Fruit fly (Drosophila melanogaster): ENCODE results near the gene CG33229.

The CG33229 gene

DNA sequence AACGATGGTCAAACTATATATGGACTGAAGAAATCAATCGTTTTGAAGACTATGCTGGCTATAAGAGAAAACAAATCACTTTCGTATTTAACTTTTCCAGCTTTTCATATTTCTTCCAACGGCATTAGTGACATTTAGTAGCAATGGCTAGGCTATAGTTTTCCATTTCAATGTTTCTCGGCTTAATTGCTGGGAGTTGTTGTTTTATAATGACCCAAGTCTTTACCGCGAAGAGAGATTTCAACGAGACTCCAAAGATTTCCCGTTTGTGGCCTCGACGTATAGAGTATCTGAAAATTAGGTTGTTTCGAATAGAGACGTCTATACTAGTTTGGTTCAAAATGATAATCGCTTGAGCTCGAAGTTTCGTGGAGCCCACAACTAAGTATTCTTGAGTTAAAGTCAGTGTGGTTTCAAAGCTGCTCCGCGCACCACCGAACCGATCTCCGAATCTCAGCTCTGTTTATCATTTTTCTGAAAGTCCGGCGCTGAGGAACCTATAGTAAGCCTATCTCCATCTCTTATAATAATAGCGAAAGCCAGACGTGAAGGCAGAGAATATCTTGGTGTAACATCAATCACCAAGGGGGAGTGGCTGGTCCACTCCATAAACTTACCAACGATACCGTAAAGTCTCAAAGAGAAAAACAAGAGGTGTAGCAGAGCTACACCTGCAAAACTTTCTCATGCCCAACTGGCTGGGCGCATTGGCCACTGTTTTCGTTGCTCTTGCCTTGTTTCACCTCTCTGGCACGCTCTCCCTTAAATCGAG lies 44.0 kb upstream of the CG33229 start, which contains the start of gene CG13875:
Gene CG13875 (plus strand): TSS at position 434 of the 772 bp plus-strand sequence.
- TF ChIP-seq kay (GFP tag; ENCODE audit: borderline replicate concordance): no peak
- TF ChIP-seq Mnt (GFP tag; optimal IDR thresholded peaks at IDR 0.05): no peak
- TF ChIP-seq CG33017 (tag; optimal IDR thresholded peaks at IDR 0.05): no peak
- no peak for TF ChIP-seq CG12768 (GFP tag; optimal IDR thresholded peaks at IDR 0.05)
- no peak for TF ChIP-seq cnc (optimal IDR thresholded peaks at IDR 0.05)
- TF ChIP-seq ovo (GFP tag; optimal IDR thresholded peaks at IDR 0.05): no peak
- TF ChIP-seq Crg-1 (GFP tag; optimal IDR thresholded peaks at IDR 0.05): no peak
- TF ChIP-seq bab1 (GFP tag; optimal IDR thresholded peaks at IDR 0.05): no peak

DNA sequence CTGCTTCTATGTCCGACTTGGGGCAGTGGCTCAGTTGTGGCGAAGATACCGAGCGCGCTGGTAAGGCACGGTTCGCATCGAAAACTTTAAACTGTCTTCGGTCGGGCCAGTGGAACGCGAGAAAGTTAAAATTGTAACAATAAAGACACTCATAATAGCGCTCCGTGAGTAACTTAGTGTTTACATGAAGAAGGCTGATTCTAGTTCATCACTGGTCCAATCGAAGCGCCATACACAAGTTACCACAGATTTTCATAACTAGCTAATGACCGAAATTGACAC lies 43.4 kb upstream of the CG33229 start:
- TF ChIP-seq Crg-1 (GFP tag; optimal IDR thresholded peaks at IDR 0.05): no peak
- TF ChIP-seq bab1 (GFP tag; optimal IDR thresholded peaks at IDR 0.05): no peak
- TF ChIP-seq CG33017 (tag; optimal IDR thresholded peaks at IDR 0.05): no peak
- TF ChIP-seq CG7101 (tag; optimal IDR thresholded peaks at IDR 0.05): no peak
- TF ChIP-seq CG14711 (tag; optimal IDR thresholded peaks at IDR 0.05): no peak
- TF ChIP-seq cic (GFP tag; optimal IDR thresholded peaks at IDR 0.05): no peak
- no peak for TF ChIP-seq CG5204 (GFP tag; optimal IDR thresholded peaks at IDR 0.05)
- TF ChIP-seq Mnt (GFP tag; optimal IDR thresholded peaks at IDR 0.05): no peak
- TF ChIP-seq tj (GFP tag; optimal IDR thresholded peaks at IDR 0.05): no peak
- TF ChIP-seq cnc (optimal IDR thresholded peaks at IDR 0.05): no peak
- TF ChIP-seq CG1620 (GFP tag; optimal IDR thresholded peaks at IDR 0.05): no peak
- no peak for TF ChIP-seq kay (GFP tag; ENCODE audit: borderline replicate concordance)
- no peak for TF ChIP-seq Clk (GFP tag; optimal IDR thresholded peaks at IDR 0.05)
- TF ChIP-seq CG12768 (GFP tag; optimal IDR thresholded peaks at IDR 0.05): no peak
- TF ChIP-seq CG7045 (GFP tag; optimal IDR thresholded peaks at IDR 0.05): no peak

DNA sequence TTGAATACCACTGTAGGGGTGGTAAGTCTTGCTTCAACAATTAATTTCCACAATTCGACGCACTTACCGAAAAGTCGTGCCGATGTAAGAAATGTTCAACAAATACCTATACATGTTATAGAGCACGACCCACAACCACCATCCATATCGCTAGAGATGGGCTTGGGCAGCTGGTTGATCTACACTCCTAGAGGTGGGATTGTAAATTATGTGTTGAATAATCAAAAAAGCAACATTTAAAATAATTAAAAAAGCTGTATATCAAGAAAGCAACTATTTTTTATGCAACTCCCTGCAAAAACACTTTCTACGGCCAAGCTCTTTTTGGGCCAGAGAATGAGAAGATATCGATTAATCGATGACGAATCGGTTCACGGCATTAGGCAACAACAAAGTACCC lies 39.4 kb upstream of the CG33229 start, which contains the start of the genes CG34140, Mkp and Mtch:
Gene CG34140 (minus strand): TSS at position 174 of the 400 bp plus-strand sequence.
Gene Mkp (minus strand): TSS at position 290 of the 400 bp plus-strand sequence.
Gene Mtch (plus strand): TSS at position 376 of the 400 bp plus-strand sequence.
- TF ChIP-seq kay (GFP tag; ENCODE audit: borderline replicate concordance) (peak; percentile 73), Hr96 (GFP tag; optimal IDR thresholded peaks at IDR 0.05) (peak; percentile 92), CG7101 (tag; optimal IDR thresholded peaks at IDR 0.05) (peak; percentile 86), Clk (GFP tag; optimal IDR thresholded peaks at IDR 0.05) (peak; percentile 71), tj (GFP tag; optimal IDR thresholded peaks at IDR 0.05) (peak; percentile 75), ovo (GFP tag; optimal IDR thresholded peaks at IDR 0.05) (peak; percentile 78), CG33017 (tag; optimal IDR thresholded peaks at IDR 0.05) (peak; percentile 70), Crg-1 (GFP tag; optimal IDR thresholded peaks at IDR 0.05) (peak; percentile 93), cnc (optimal IDR thresholded peaks at IDR 0.05) (no peak), CG11617 (GFP tag; optimal IDR thresholded peaks at IDR 0.05) (peak; percentile 92), CG1620 (GFP tag; optimal IDR thresholded peaks at IDR 0.05) (peak; percentile 91), CG12768 (GFP tag; optimal IDR thresholded peaks at IDR 0.05) (peak; percentile 63), pad (GFP tag; optimal IDR thresholded peaks at IDR 0.05) (peak; percentile 68), CG7045 (GFP tag; optimal IDR thresholded peaks at IDR 0.05) (peak; percentile 69), CG14711 (tag; optimal IDR thresholded peaks at IDR 0.05) (peak; percentile 86), CG5204 (GFP tag; optimal IDR thresholded peaks at IDR 0.05) (no peak), bab1 (GFP tag; optimal IDR thresholded peaks at IDR 0.05) (peak; percentile 92), cic (GFP tag; optimal IDR thresholded peaks at IDR 0.05) (peak; percentile 47), toe (GFP tag; optimal IDR thresholded peaks at IDR 0.05) (no peak), Mnt (GFP tag; optimal IDR thresholded peaks at IDR 0.05) (peak; percentile 88)

DNA sequence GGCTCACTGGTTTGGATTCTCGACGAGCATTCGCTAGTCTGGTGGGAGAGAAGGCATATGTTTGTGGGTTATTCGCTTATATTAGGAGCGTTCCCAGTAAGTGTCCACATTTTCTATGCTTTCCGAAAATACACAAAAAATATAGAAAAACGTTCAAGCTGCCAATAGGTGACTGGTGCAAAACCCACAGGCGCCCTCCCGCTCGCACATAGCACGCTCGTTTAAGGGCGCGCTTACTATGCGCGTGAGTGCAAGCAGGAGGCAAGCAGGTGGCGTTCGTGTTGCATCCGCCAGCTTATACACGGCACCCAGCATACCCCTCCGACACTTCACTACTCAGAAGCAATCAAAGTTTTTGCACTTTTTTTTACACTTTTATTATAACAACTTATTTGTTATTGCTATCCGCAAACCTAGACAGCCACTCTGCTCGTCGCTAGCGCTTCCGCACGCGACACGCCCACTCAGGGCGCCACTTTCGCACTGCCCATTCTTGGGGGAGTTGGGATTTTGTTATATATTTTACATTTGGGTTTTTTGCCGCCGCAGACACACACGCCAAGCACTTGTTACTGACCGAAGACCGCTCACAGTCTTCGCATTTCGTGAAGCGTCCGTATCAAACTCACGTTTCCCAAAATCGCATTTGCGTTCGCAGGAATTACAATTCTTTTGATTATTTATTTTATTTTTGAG lies 24.5 kb upstream of the CG33229 start:
- TF ChIP-seq cnc (optimal IDR thresholded peaks at IDR 0.05): no peak
- TF ChIP-seq CG1620 (GFP tag; optimal IDR thresholded peaks at IDR 0.05): peak; percentile 43
- no peak for TF ChIP-seq CG5204 (GFP tag; optimal IDR thresholded peaks at IDR 0.05)
- TF ChIP-seq ovo (GFP tag; optimal IDR thresholded peaks at IDR 0.05): no peak
- no peak for TF ChIP-seq CG33017 (tag; optimal IDR thresholded peaks at IDR 0.05)
- TF ChIP-seq CG14711 (tag; optimal IDR thresholded peaks at IDR 0.05): no peak
- TF ChIP-seq cic (GFP tag; optimal IDR thresholded peaks at IDR 0.05): peak; percentile 77
- TF ChIP-seq CG7101 (tag; optimal IDR thresholded peaks at IDR 0.05): no peak
- TF ChIP-seq CG7045 (GFP tag; optimal IDR thresholded peaks at IDR 0.05): no peak
- no peak for TF ChIP-seq Hr96 (GFP tag; optimal IDR thresholded peaks at IDR 0.05)
- peak; percentile 19 for TF ChIP-seq bab1 (GFP tag; optimal IDR thresholded peaks at IDR 0.05)
- TF ChIP-seq pad (GFP tag; optimal IDR thresholded peaks at IDR 0.05): peak; percentile 97
- TF ChIP-seq Clk (GFP tag; optimal IDR thresholded peaks at IDR 0.05): no peak
- peak; percentile 98 for TF ChIP-seq Mnt (GFP tag; optimal IDR thresholded peaks at IDR 0.05)
- TF ChIP-seq toe (GFP tag; optimal IDR thresholded peaks at IDR 0.05): no peak
- TF ChIP-seq CG12768 (GFP tag; optimal IDR thresholded peaks at IDR 0.05): no peak
- peak; percentile 44 for TF ChIP-seq Crg-1 (GFP tag; optimal IDR thresholded peaks at IDR 0.05)
- no peak for TF ChIP-seq kay (GFP tag; ENCODE audit: borderline replicate concordance)
- no peak for TF ChIP-seq tj (GFP tag; optimal IDR thresholded peaks at IDR 0.05)
- TF ChIP-seq CG11617 (GFP tag; optimal IDR thresholded peaks at IDR 0.05): no peak

DNA sequence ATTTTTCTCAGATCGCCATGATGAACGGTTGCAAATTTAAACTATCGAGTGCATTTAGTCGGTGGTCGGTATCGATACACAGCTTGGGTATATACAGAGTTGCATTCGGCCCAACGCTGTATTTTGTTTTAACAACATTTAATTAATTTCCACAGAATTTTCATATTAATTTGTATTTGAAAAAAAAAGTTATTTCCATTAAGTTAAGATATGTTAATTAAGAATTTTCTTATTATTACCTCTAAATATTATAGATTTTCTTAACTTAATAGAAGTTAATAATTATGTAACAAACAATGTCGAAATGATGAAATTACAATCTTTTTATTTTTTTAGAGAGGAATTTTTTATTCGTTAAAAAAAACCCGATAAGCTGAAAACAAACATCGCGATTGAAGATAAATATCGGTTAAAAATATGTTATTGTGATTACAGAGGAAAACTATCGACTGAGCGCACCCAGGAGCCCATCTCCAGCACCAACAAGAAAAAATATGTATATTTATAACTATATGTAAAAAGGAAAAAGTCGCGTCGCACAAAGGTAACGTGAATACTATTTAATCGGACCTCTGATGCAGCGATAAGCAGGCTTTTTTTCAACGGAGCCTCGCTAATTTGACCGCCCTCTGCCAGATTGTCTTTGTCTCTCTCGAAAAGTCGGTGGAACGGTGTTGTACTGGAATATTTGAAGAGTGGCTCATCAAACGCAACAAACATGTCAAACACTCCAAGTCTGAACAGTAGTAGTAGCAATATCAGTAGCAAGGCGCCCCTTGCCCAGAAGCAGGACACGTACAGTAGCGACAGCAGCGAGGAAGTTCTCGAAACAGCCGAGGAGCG lies 23.7 kb upstream of the CG33229 start, which contains the start of the genes rno and mri:
Gene rno (minus strand): TSS at position 9 of the 843 bp plus-strand sequence.
Gene mri (plus strand): TSS at position 421 of the 843 bp plus-strand sequence.
- TF ChIP-seq ovo (GFP tag; optimal IDR thresholded peaks at IDR 0.05) (peak; percentile 46), CG7045 (GFP tag; optimal IDR thresholded peaks at IDR 0.05) (peak; percentile 47), tj (GFP tag; optimal IDR thresholded peaks at IDR 0.05) (peak; percentile 36), CG33017 (tag; optimal IDR thresholded peaks at IDR 0.05) (peak; percentile 70), Clk (GFP tag; optimal IDR thresholded peaks at IDR 0.05) (peak; percentile 23), cic (GFP tag; optimal IDR thresholded peaks at IDR 0.05) (peak; percentile 16), CG12768 (GFP tag; optimal IDR thresholded peaks at IDR 0.05) (peak; percentile 54), CG11617 (GFP tag; optimal IDR thresholded peaks at IDR 0.05) (peak; percentile 80), cnc (optimal IDR thresholded peaks at IDR 0.05) (no peak), kay (GFP tag; ENCODE audit: borderline replicate concordance) (no peak), CG5204 (GFP tag; optimal IDR thresholded peaks at IDR 0.05) (no peak), Mnt (GFP tag; optimal IDR thresholded peaks at IDR 0.05) (peak; percentile 52), Hr96 (GFP tag; optimal IDR thresholded peaks at IDR 0.05) (peak; percentile 45), toe (GFP tag; optimal IDR thresholded peaks at IDR 0.05) (no peak), CG14711 (tag; optimal IDR thresholded peaks at IDR 0.05) (peak; percentile 85), bab1 (GFP tag; optimal IDR thresholded peaks at IDR 0.05) (peak; percentile 64), CG1620 (GFP tag; optimal IDR thresholded peaks at IDR 0.05) (peak; percentile 44), CG7101 (tag; optimal IDR thresholded peaks at IDR 0.05) (peak; percentile 85), Crg-1 (GFP tag; optimal IDR thresholded peaks at IDR 0.05) (peak; percentile 55), pad (GFP tag; optimal IDR thresholded peaks at IDR 0.05) (no peak)

Measured in whole organism, adult.